Worm (Caenorhabditis elegans) whole organism, mixed stage, embryonic: ENCODE data around the gene cpr-6.

Experiments
- bed-3 ChIP-seq: fragments of 200-800 bp; sonication (Bioruptor generic); optimal IDR thresholded peaks from 3 replicates; lab custom pipeline; 2018; ENCODE audit warnings: mild to moderate bottlenecking, missing genetic modification characterization, moderate library complexity, missing compliant biosample characterization
- blmp-1 ChIP-seq: fragments of 150-350 bp; optimal IDR thresholded peaks from 2 replicates; lab custom pipeline; 2014; ENCODE audit warnings: missing biosample characterization, missing genetic modification characterization
- ceh-39 ChIP-seq: fragments of 150-350 bp; optimal IDR thresholded peaks from 2 replicates; lab custom pipeline; 2014; ENCODE audit warnings: missing biosample characterization, missing genetic modification characterization
- ceh-43 ChIP-seq: fragments of 200-800 bp; sonication (Bioruptor generic); optimal IDR thresholded peaks from 2 replicates; lab custom pipeline; 2018; ENCODE audit warnings: mild to moderate bottlenecking, missing genetic modification characterization, moderate library complexity, missing compliant biosample characterization
- ceh-83 ChIP-seq: fragments of 200-800 bp; sonication (Bioruptor generic); optimal IDR thresholded peaks from 2 replicates; lab custom pipeline; 2018; ENCODE audit warnings: mild to moderate bottlenecking, missing genetic modification characterization, missing compliant biosample characterization
- cnd-1 ChIP-seq: fragments of 200-800 bp; sonication (Bioruptor generic); optimal IDR thresholded peaks from 2 replicates; lab custom pipeline; 2018; ENCODE audit warnings: mild to moderate bottlenecking, missing genetic modification characterization, missing compliant biosample characterization
- drap-1 ChIP-seq: fragments of 200-800 bp; sonication (Bioruptor generic); optimal IDR thresholded peaks from 3 replicates; lab custom pipeline; 2018; ENCODE audit warnings: mild to moderate bottlenecking, missing genetic modification characterization, missing compliant biosample characterization
- elt-1 ChIP-seq: sonication (generic microtip); optimal IDR thresholded peaks from 2 replicates; lab custom pipeline; 2017; ENCODE audit warnings: missing genetic modification characterization, mild to moderate bottlenecking, missing compliant biosample characterization, antibody characterized with exemption, moderate library complexity, borderline replicate concordance; ENCODE audit not compliant: insufficient read depth
- elt-3 ChIP-seq: fragments of 150-350 bp; optimal IDR thresholded peaks from 2 replicates; lab custom pipeline; 2014; ENCODE audit warnings: missing biosample characterization, missing genetic modification characterization
- flh-1 ChIP-seq: fragments of 200-800 bp; sonication (Bioruptor generic); optimal IDR thresholded peaks from 2 replicates; lab custom pipeline; 2018; ENCODE audit warnings: mild to moderate bottlenecking, missing genetic modification characterization, moderate library complexity, missing compliant biosample characterization
- ham-2 ChIP-seq: fragments of 200-800 bp; sonication (Bioruptor generic); optimal IDR thresholded peaks from 2 replicates; lab custom pipeline; 2018; ENCODE audit warnings: mild to moderate bottlenecking, missing genetic modification characterization, missing compliant biosample characterization
- lsy-2 ChIP-seq: fragments of 150-350 bp; optimal IDR thresholded peaks from 2 replicates; lab custom pipeline; 2014; ENCODE audit warnings: missing biosample characterization, missing genetic modification characterization
- mab-5 ChIP-seq: fragments of 150-350 bp; optimal IDR thresholded peaks from 2 replicates; lab custom pipeline; 2014; ENCODE audit warnings: missing biosample characterization, missing genetic modification characterization
- mep-1 ChIP-seq: fragments of 150-350 bp; optimal IDR thresholded peaks from 2 replicates; lab custom pipeline; 2017; ENCODE audit warnings: missing biosample characterization, missing genetic modification reagents, missing genetic modification characterization, inconsistent platforms
- mls-2 ChIP-seq: sonication (generic microtip); optimal IDR thresholded peaks from 2 replicates; lab custom pipeline; 2016; ENCODE audit warnings: mild to moderate bottlenecking, missing genetic modification characterization, moderate library complexity, missing compliant biosample characterization
- nhr-12 ChIP-seq: fragments of 150-350 bp; optimal IDR thresholded peaks from 2 replicates; lab custom pipeline; 2014; ENCODE audit warnings: missing biosample characterization, missing genetic modification characterization
- nhr-237 ChIP-seq: fragments of 150-350 bp; optimal IDR thresholded peaks from 2 replicates; lab custom pipeline; 2014; ENCODE audit warnings: missing biosample characterization, missing genetic modification characterization
- nhr-28 ChIP-seq: fragments of 150-350 bp; optimal IDR thresholded peaks from 2 replicates; lab custom pipeline; 2014; ENCODE audit warnings: missing biosample characterization, missing genetic modification characterization
- nhr-76 ChIP-seq: sonication (generic microtip); optimal IDR thresholded peaks from 2 replicates; lab custom pipeline; 2017; ENCODE audit warnings: missing biosample characterization, missing genetic modification characterization
- pha-4 ChIP-seq: fragments of 150-350 bp; optimal IDR thresholded peaks from 2 replicates; lab custom pipeline; 2018; ENCODE audit warnings: missing biosample characterization, missing genetic modification reagents, missing genetic modification characterization
- sem-2 ChIP-seq: fragments of 200-800 bp; sonication (Bioruptor generic); optimal IDR thresholded peaks from 2 replicates; lab custom pipeline; 2018; ENCODE audit warnings: mild to moderate bottlenecking, missing genetic modification characterization, missing compliant biosample characterization
- snpc-4 ChIP-seq: fragments of 150-350 bp; optimal IDR thresholded peaks from 2 replicates; lab custom pipeline; 2014; ENCODE audit warnings: missing biosample characterization, missing genetic modification characterization
- tbx-8 ChIP-seq: fragments of 200-800 bp; sonication (Bioruptor generic); optimal IDR thresholded peaks from 2 replicates; lab custom pipeline; 2018; ENCODE audit warnings: mild to moderate bottlenecking, missing genetic modification characterization, moderate library complexity, missing compliant biosample characterization
- unc-120 ChIP-seq: sonication (generic microtip); optimal IDR thresholded peaks from 2 replicates; lab custom pipeline; 2017; ENCODE audit warnings: missing genetic modification characterization, missing compliant biosample characterization; ENCODE audit not compliant: poor library complexity, severe bottlenecking
- unc-62 ChIP-seq: fragments of 150-350 bp; optimal IDR thresholded peaks from 2 replicates; lab custom pipeline; 2014; ENCODE audit warnings: missing biosample characterization, missing genetic modification reagents, missing genetic modification characterization
- zip-8 ChIP-seq: fragments of 150-350 bp; optimal IDR thresholded peaks from 2 replicates; lab custom pipeline; 2014; ENCODE audit warnings: missing biosample characterization, missing genetic modification characterization
- ztf-11 ChIP-seq: fragments of 150-350 bp; optimal IDR thresholded peaks from 2 replicates; lab custom pipeline; 2014; ENCODE audit warnings: missing biosample characterization, missing genetic modification characterization

Gene cpr-6

ce11 chrX:6630645-6631044, 23.6 kb downstream of the cpr-6 start:
- TF ChIP-seq lsy-2 (tag; lab: Kevin White, UChicago) (no peak), mep-1 (tag; lab: Kevin White, UChicago) (no peak), zip-8 (tag; lab: Kevin White, UChicago) (no peak), ceh-39 (no peak), nhr-237 (tag; lab: Kevin White, UChicago) (no peak), unc-120 (tag; lab: Kevin White, UChicago) (no peak), ceh-83 (GFP tag; lab: Kevin White, UChicago) (no peak), nhr-76 (no peak), ztf-11 (tag; lab: Kevin White, UChicago) (no peak), snpc-4 (tag; lab: Kevin White, UChicago) (no peak), tbx-8 (GFP tag; lab: Kevin White, UChicago) (no peak), unc-62 (no peak), pha-4 (no peak), cnd-1 (tag; lab: Kevin White, UChicago) (no peak), blmp-1 (tag; lab: Kevin White, UChicago) (no peak), ceh-43 (GFP tag; lab: Kevin White, UChicago) (no peak)

- TF ChIP-seq flh-1 (GFP tag; lab: Kevin White, UChicago) (no peak), nhr-237 (tag; lab: Kevin White, UChicago) (no peak), mep-1 (tag; lab: Kevin White, UChicago) (no peak), mab-5 (no peak), elt-1 (tag; lab: Kevin White, UChicago) (no peak), lsy-2 (tag; lab: Kevin White, UChicago) (no peak), drap-1 (no peak)
- TF ChIP-seq, all 35 proteins: peak for 0
These were observed 24.4 kb downstream of the cpr-6 start, which contains the start of gene aexr-2 for ce11 chrX:6631437-6631836. TSS of gene aexr-2 (minus strand) at chrX:6631537.

ce11 chrX:6635173-6635572, 28.2 kb downstream of the cpr-6 start, which contains the start of gene aexr-1:
TSS of gene aexr-1 (minus strand) at chrX:6635273.
- TF ChIP-seq flh-1 (GFP tag; lab: Kevin White, UChicago) (no peak), nhr-237 (tag; lab: Kevin White, UChicago) (no peak), ceh-39 (no peak)

- TF ChIP-seq elt-1 (tag; lab: Kevin White, UChicago) (no peak), ztf-11 (tag; lab: Kevin White, UChicago) (no peak), elt-3 (tag; lab: Kevin White, UChicago) (no peak), ham-2 (GFP tag; lab: Kevin White, UChicago) (no peak), bed-3 (no peak), nhr-237 (tag; lab: Kevin White, UChicago) (no peak), nhr-76 (no peak), zip-8 (tag; lab: Kevin White, UChicago) (no peak), snpc-4 (tag; lab: Kevin White, UChicago) (no peak), blmp-1 (tag; lab: Kevin White, UChicago) (no peak), ceh-83 (GFP tag; lab: Kevin White, UChicago) (no peak), nhr-12 (no peak), nhr-28 (tag; lab: Kevin White, UChicago) (no peak), pha-4 (no peak), unc-62 (no peak), flh-1 (GFP tag; lab: Kevin White, UChicago) (no peak)
These were observed 30.9 kb downstream of the cpr-6 start for ce11 chrX:6637933-6638332.

- no peak for TF ChIP-seq sem-2 (GFP tag; lab: Kevin White, UChicago)
- TF ChIP-seq zip-8 (tag; lab: Kevin White, UChicago), result no peak
- TF ChIP-seq ceh-83 (GFP tag; lab: Kevin White, UChicago), result no peak
These were observed 32.1 kb downstream of the cpr-6 start for ce11 chrX:6638985-6639573.

- no peak for TF ChIP-seq mls-2 (tag; lab: Kevin White, UChicago)
- no peak for TF ChIP-seq unc-120 (tag; lab: Kevin White, UChicago)
- TF ChIP-seq nhr-76, result no peak
These were observed 33.7 kb downstream of the cpr-6 start, which contains the start of gene nhr-120 for ce11 chrX:6640570-6641199. TSS of gene nhr-120 (minus strand) at chrX:6640620.
